Worm (Caenorhabditis elegans): Measurements from ENCODE around the gene mboa-7.

The mboa-7 gene

DNA sequence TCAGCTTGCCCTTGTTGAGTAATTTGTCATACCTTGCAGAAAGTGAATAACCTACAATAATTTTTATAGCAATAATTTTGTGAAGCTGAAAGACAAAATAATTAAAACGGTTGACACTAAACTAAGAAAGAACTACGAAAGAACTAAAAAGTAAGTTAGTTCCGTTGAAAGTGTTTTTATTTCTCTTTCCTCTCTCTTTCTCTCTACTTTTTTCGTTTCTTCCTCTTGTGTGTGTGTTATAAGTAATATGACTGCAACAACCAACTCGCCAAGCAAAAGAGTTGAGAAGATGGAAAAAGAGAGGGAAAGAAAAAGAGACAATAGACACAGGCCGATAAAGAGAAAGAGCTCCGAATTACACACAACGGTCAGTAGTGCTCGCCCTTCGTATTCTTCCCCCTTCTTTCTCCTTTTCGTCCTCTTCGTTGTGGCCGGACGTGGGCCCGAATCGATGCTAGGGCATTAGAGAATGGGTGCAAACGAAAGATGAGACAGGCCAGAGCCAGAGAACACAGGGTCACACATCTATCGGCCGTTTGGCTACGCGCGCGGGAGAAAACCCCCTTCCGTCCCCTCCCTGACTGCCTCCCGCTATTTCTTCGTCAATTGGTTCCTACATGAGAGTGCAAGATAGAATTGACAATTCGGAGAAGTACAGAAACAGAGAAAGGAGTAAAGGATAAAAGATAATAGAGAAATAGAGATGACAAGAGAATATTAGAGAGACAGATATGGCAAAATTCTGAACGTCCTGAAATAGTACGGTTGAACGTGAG lies 31.0 kb upstream of the mboa-7 start, which contains the start of gene syd-2 (continued):
- no peak for TF ChIP-seq mxl-2 (GFP tag; conservative IDR thresholded peaks at IDR 0.05)
- peak; percentile 89 for TF ChIP-seq mep-1 (tag; optimal IDR thresholded peaks at IDR 0.05)
- no peak for TF ChIP-seq ama-1 (optimal IDR thresholded peaks at IDR 0.05)
- no peak for TF ChIP-seq vab-7 (GFP tag; IDR thresholded peaks at IDR 0.05)
- peak; percentile 57 for TF ChIP-seq nhr-11 (tag; optimal IDR thresholded peaks at IDR 0.05)
- no peak for TF ChIP-seq lin-1 (GFP tag; IDR thresholded peaks at IDR 0.05)
- no peak for TF ChIP-seq lin-39 (tag; optimal IDR thresholded peaks at IDR 0.05)
- TF ChIP-seq nhr-76 (tag; optimal IDR thresholded peaks at IDR 0.05), result no peak
- peak; percentile 36 for TF ChIP-seq spr-1 (tag; optimal IDR thresholded peaks at IDR 0.05)
- TF ChIP-seq php-3 (GFP tag; IDR thresholded peaks at IDR 0.05), result no peak
- TF ChIP-seq ceh-20 (GFP tag; IDR thresholded peaks at IDR 0.05), result peak; percentile 56; the same call in 1 of the 2 replicates
- TF ChIP-seq cey-2 (tag; optimal IDR thresholded peaks at IDR 0.05; ENCODE audit: borderline replicate concordance, insufficient read depth), result no peak
- TF ChIP-seq hlh-30 (tag; optimal IDR thresholded peaks at IDR 0.05; ENCODE audit: insufficient read depth), result peak; percentile 70
- TF ChIP-seq daf-19 (GFP tag; conservative IDR thresholded peaks at IDR 0.05), result no peak
- TF ChIP-seq lir-3 (tag; optimal IDR thresholded peaks at IDR 0.05), result no peak
- no peak for TF ChIP-seq nhr-111 (GFP tag; optimal IDR thresholded peaks at IDR 0.05)
- TF ChIP-seq R02D3.7 (tag; optimal IDR thresholded peaks at IDR 0.05), result no peak
- 0 out of 2 replicates have a peak, but pooled peaks have one; percentile 8 for TF ChIP-seq dmd-9 (GFP tag; IDR thresholded peaks at IDR 0.05)
- TF ChIP-seq daf-12 (tag; optimal IDR thresholded peaks at IDR 0.05), result no peak
- peak; percentile 77 for TF ChIP-seq hmg-1.1 (GFP tag; IDR thresholded peaks at IDR 0.05)
- peak in 1 of 2 experiments; percentile 98 for TF ChIP-seq unc-62 (GFP tag; optimal IDR thresholded peaks at IDR 0.05 in 1 of 2)
- TF ChIP-seq unc-62 (tag; optimal IDR thresholded peaks at IDR 0.05), result no peak
- peak; percentile 60 for TF ChIP-seq pqm-1 (tag; optimal IDR thresholded peaks at IDR 0.05)
- peak; percentile 88 for TF ChIP-seq hlh-11 (tag; optimal IDR thresholded peaks at IDR 0.05)
- no peak for TF ChIP-seq snpc-4 (tag; optimal IDR thresholded peaks at IDR 0.05)
- TF ChIP-seq ctbp-1 (GFP tag; IDR thresholded peaks at IDR 0.05), result peak; percentile 81; the same call in 1 of the 2 replicates
- TF ChIP-seq Y48G9A.11 (GFP tag; IDR thresholded peaks at IDR 0.05), result no peak
- no peak; the same call in 1 of the 2 replicates for TF ChIP-seq pha-4 (GFP tag; IDR thresholded peaks at IDR 0.05)
- TF ChIP-seq pha-4 (tag; optimal IDR thresholded peaks at IDR 0.05), result no peak
- no peak for TF ChIP-seq lin-29 (GFP tag; IDR thresholded peaks at IDR 0.05)
- TF ChIP-seq dpl-1 (GFP tag; optimal IDR thresholded peaks at IDR 0.05), result peak; percentile 21
- TF ChIP-seq mxl-3 (GFP tag; optimal IDR thresholded peaks at IDR 0.05), result peak; percentile 34
- peak; percentile 49 for TF ChIP-seq nhr-48 (tag; optimal IDR thresholded peaks at IDR 0.05)
- peak in 1 of 2 experiments; percentile 46 for TF ChIP-seq daf-16 (GFP tag; optimal IDR thresholded peaks at IDR 0.05)
- peak; percentile 56 for TF ChIP-seq daf-16 (tag; optimal IDR thresholded peaks at IDR 0.05)
- peak; percentile 1 for TF ChIP-seq ztf-7 (tag; optimal IDR thresholded peaks at IDR 0.05)
- TF ChIP-seq nhr-25 (tag; optimal IDR thresholded peaks at IDR 0.05; ENCODE audit: borderline replicate concordance, insufficient read depth), result peak; percentile 11
- TF ChIP-seq gei-8 (GFP tag; optimal IDR thresholded peaks at IDR 0.05), result no peak

DNA sequence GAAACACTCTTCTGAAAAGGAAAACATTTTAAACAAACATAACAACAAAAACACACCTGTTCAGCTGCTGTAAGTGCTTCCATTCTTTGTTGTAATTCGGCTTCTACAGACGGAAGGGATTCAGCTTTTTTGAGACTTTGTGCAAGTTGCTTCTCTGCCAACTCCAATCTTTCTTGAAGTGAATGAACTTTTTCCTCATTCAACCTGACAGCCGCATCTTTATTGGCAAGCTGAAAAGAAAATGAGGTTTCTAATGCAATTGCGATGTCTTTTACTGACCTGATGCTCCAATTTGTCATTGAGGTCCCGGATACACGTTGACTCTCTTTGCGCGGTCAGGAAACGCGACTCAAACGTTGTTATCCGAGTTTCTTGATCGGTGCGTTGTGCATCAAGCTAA lies 28.7 kb upstream of the mboa-7 start:
- no peak for TF ChIP-seq ceh-28 (tag; optimal IDR thresholded peaks at IDR 0.05)
- peak in 1 of 2 experiments; percentile 95 for TF ChIP-seq unc-62 (GFP tag; optimal IDR thresholded peaks at IDR 0.05 in 1 of 2)
- TF ChIP-seq unc-62 (tag; optimal IDR thresholded peaks at IDR 0.05), result no peak
- 0 out of 2 replicates have a peak, but pooled peaks have one; percentile 18 for TF ChIP-seq ctbp-1 (GFP tag; IDR thresholded peaks at IDR 0.05)

Data from whole organism, L4 larva.